Worm (Caenorhabditis elegans): Measurements from ENCODE around the gene T03G11.9.

T03G11.9 gene

DNA sequence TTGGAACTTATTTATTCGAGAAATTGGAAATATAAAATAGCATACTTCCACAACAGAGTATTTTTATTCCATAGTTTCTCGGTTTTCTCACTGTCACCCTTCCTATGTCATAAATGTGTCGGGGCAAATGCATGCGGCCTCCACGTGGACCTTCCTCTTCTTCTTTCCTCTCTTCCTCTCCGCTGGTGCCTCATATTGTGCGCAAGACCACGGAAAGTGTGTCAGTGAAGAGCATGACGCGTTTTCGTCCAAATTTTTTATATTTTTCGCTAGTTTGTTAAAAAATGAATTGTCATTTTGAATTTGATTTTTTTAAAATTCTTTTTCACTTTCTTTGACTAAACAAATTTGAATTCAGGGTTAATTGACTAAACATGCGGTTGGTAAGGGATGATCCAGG, 19.0 kb upstream of the T03G11.9 start, which contains the start of gene mans-3 (continued):
- no peak for TF ChIP-seq C08G9.2 (tag; optimal IDR thresholded peaks at IDR 0.05)
- TF ChIP-seq eyg-1 (tag; optimal IDR thresholded peaks at IDR 0.05), result peak; percentile 38
- peak; percentile 81 for TF ChIP-seq ceh-18 (tag; optimal IDR thresholded peaks at IDR 0.05)
- TF ChIP-seq ceh-2 (tag; optimal IDR thresholded peaks at IDR 0.05), result peak; percentile 51
- peak; percentile 65 for TF ChIP-seq unc-86 (tag; optimal IDR thresholded peaks at IDR 0.05)
- TF ChIP-seq ceh-48 (tag; optimal IDR thresholded peaks at IDR 0.05), result peak; percentile 20
- peak; percentile 77 for TF ChIP-seq rnt-1 (tag; optimal IDR thresholded peaks at IDR 0.05)
- TF ChIP-seq unc-3 (GFP tag; conservative IDR thresholded peaks at IDR 0.05), result peak; percentile 60
- TF ChIP-seq unc-3 (tag; optimal IDR thresholded peaks at IDR 0.05), result peak; percentile 47
- no peak for TF ChIP-seq fkh-10 (GFP tag; optimal IDR thresholded peaks at IDR 0.05)
- peak; percentile 73 for TF ChIP-seq syd-9 (tag; optimal IDR thresholded peaks at IDR 0.05)
- no peak for TF ChIP-seq pax-1 (tag; optimal IDR thresholded peaks at IDR 0.05)
- no peak for TF ChIP-seq ahr-1 (tag; optimal IDR thresholded peaks at IDR 0.05)
- TF ChIP-seq ceh-19 (GFP tag; optimal IDR thresholded peaks at IDR 0.05), result peak; percentile 44
- TF ChIP-seq elt-2 (tag; optimal IDR thresholded peaks at IDR 0.05), result peak; percentile 72
- peak; percentile 44 for TF ChIP-seq pros-1 (tag; optimal IDR thresholded peaks at IDR 0.05)

DNA sequence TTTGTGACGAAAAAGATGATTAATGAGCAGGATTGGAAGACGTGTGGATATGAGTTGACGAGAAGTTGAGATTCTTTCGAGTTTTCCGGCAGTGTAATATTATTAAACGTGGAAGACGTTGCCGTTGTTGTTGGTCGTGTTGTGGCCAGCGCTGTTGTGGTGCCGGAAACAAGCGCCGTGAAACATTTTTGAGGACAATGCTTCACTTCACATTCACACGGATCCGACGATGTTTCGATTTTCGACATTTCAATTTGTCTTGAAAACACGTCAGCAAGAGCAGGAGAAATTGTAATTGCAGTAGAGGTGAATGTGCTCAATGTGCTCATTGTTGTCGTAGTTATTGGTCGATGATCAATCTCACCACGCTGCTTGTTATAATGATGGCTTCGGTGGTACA, 15.3 kb upstream of the T03G11.9 start:
- TF ChIP-seq unc-86 (tag; optimal IDR thresholded peaks at IDR 0.05) (no peak), odd-2 (tag; optimal IDR thresholded peaks at IDR 0.05) (no peak), ceh-48 (tag; optimal IDR thresholded peaks at IDR 0.05) (no peak), pros-1 (tag; optimal IDR thresholded peaks at IDR 0.05) (no peak), nhr-232 (tag; optimal IDR thresholded peaks at IDR 0.05) (no peak), hlh-30 (tag; optimal IDR thresholded peaks at IDR 0.05; ENCODE audit: insufficient read depth) (no peak), ceh-19 (GFP tag; optimal IDR thresholded peaks at IDR 0.05) (no peak), fax-1 (tag; optimal IDR thresholded peaks at IDR 0.05) (no peak), ceh-24 (tag; optimal IDR thresholded peaks at IDR 0.05) (no peak), ceh-22 (tag; optimal IDR thresholded peaks at IDR 0.05) (no peak)

ce11 chrX:5171085-5171484, 12.9 kb upstream of the T03G11.9 start, which contains the start of gene T03G11.10:
Gene T03G11.10 (minus strand): TSS chrX:5171185.
- TF ChIP-seq pha-4 (tag; optimal IDR thresholded peaks at IDR 0.05), result no peak

- no peak for TF ChIP-seq elt-4 (tag; optimal IDR thresholded peaks at IDR 0.05)
- no peak for TF ChIP-seq pax-1 (tag; optimal IDR thresholded peaks at IDR 0.05)
- TF ChIP-seq ceh-48 (tag; optimal IDR thresholded peaks at IDR 0.05), result no peak
- no peak for TF ChIP-seq pha-4 (tag; optimal IDR thresholded peaks at IDR 0.05)
Measured at ce11 chrX:5174256-5174655, 9.8 kb upstream of the T03G11.9 start, which contains the start of gene zchc-1A. Gene zchc-1A (plus strand): TSS chrX:5174369.

ce11 chrX:5179050-5179449, 5.0 kb upstream of the T03G11.9 start, which contains the start of gene metl-9:
Gene metl-9 (minus strand): TSS chrX:5179150.
- TF ChIP-seq Y22D7AL.16 (tag; optimal IDR thresholded peaks at IDR 0.05), result no peak
- TF ChIP-seq hlh-30 (tag; optimal IDR thresholded peaks at IDR 0.05; ENCODE audit: insufficient read depth), result no peak
- TF ChIP-seq ceh-24 (tag; optimal IDR thresholded peaks at IDR 0.05), result no peak
- TF ChIP-seq fax-1 (tag; optimal IDR thresholded peaks at IDR 0.05), result no peak
- TF ChIP-seq unc-42 (tag; optimal IDR thresholded peaks at IDR 0.05), result no peak
- TF ChIP-seq ceh-6 (GFP tag; optimal IDR thresholded peaks at IDR 0.05), result no peak
- TF ChIP-seq pax-1 (tag; optimal IDR thresholded peaks at IDR 0.05), result no peak

DNA sequence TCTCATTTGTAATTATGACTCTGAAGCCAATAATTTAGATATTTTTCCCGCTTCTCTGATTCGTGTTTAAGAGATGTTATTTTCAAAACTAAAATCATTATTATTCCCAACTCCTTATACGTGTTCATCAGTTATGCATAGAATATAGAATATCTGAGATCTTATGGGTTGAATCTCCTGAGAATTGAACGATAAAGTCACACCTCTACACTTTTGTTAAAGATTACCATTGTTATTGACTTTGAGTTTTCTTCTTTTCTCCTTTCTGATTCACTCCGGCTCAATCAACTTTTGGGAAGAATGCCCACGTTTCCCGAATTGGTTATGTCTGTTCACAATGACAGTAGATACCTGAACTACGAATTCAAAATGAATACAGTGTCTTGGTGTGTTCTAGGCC, 4.2 kb upstream of the T03G11.9 start, which contains the start of gene sru-48:
TSS of gene sru-48 (plus strand) at position 301 of the 400 bp plus-strand sequence.
- no peak for TF ChIP-seq sdc-2 (tag; optimal IDR thresholded peaks at IDR 0.05)
- TF ChIP-seq rnt-1 (tag; optimal IDR thresholded peaks at IDR 0.05), result no peak
- TF ChIP-seq ttx-3 (tag; optimal IDR thresholded peaks at IDR 0.05), result no peak

DNA sequence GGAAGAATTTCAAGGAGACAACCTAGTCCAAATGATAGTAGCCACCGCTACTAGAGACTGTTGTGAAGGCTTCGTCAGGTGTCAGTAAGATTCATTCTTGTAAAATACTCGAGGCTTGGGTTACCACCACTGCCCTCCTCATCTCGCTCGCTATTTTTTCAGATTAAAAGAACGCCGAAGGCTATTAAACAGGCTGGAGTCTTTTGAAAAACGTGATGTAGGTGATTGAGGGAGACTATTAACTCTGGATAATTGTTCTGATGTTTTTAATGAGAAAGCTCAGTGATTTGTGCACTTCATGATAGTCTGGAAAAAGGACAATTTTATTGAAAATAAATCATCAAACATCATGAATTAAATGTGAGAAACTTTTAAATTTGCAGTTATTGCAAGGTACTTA, 4.9 kb downstream of the T03G11.9 start, which contains the start of gene zig-6:
TSS of gene zig-6 (minus strand) at position 101 of the 400 bp plus-strand sequence.
- TF ChIP-seq ceh-18 (tag; optimal IDR thresholded peaks at IDR 0.05), result no peak
